Fruit fly (Drosophila melanogaster) whole organism, prepupa: ENCODE data around the gene Nep5.

Experiments used
- Blimp-1 ChIP-seq: fragments of 200-800 bp; sonication (Bioruptor generic); optimal IDR thresholded peaks from 3 replicates; lab custom pipeline; 2017; ENCODE audit warnings: missing biosample characterization, missing genetic modification characterization, mild to moderate bottlenecking, moderate library complexity, missing genetic modification reagents
- Hr39 ChIP-seq: fragments of 200-800 bp; sonication (Bioruptor generic); optimal IDR thresholded peaks from 2 replicates; lab custom pipeline; 2016; ENCODE audit warnings: missing biosample characterization, missing genetic modification characterization
- OdsH ChIP-seq: fragments of 200-800 bp; sonication (Bioruptor generic); optimal IDR thresholded peaks from 3 replicates; lab custom pipeline; 2016; ENCODE audit warnings: missing biosample characterization, missing genetic modification characterization
- pdm3 ChIP-seq: fragments of 200-800 bp; sonication (Bioruptor generic); optimal IDR thresholded peaks from 3 replicates; lab custom pipeline; 2016; ENCODE audit warnings: missing biosample characterization, missing genetic modification characterization

dm6 chr3R:27075694-27076093, 11.7 kb upstream of the Nep5 start, which contains the start of gene CG14257:
- peak; percentile 84 for TF ChIP-seq Blimp-1 (GFP tag; lab: Kevin White, UChicago)
- no peak for TF ChIP-seq pdm3 (GFP tag; lab: Kevin White, UChicago)
- TF ChIP-seq Hr39 = no peak
- no peak for TF ChIP-seq OdsH
